Fruit fly (Drosophila melanogaster): ENCODE results near the gene CG7215.
A peak's percentile ranks its signal among the peaks of the same experiment; 100 is the strongest.

The CG7215 gene

dm6 chr3R:18171983-18172967 is 5.2 kb upstream of the CG7215 start (continued):
- TF ChIP-seq ro (GFP tag; IDR thresholded peaks at IDR 0.05), result peak; percentile 81; the same call in 1 of the 2 replicates
- no peak for TF ChIP-seq hbn (GFP tag; IDR thresholded peaks at IDR 0.05; ENCODE audit: partially characterized antibody)
- TF ChIP-seq seq (GFP tag; IDR thresholded peaks at IDR 0.05), result peak; percentile 88
- TF ChIP-seq pb (GFP tag; optimal IDR thresholded peaks at IDR 0.05), result peak; percentile 64
- peak; percentile 93 for TF ChIP-seq CG10209 (GFP tag; optimal IDR thresholded peaks at IDR 0.05)
- peak; percentile 40 for TF ChIP-seq CG17912 (GFP tag; optimal IDR thresholded peaks at IDR 0.05)
- TF ChIP-seq bsh (GFP tag; optimal IDR thresholded peaks at IDR 0.05), result peak; percentile 85 to 96
- TF ChIP-seq fd64A (GFP tag; optimal IDR thresholded peaks at IDR 0.05), result peak; percentile 79
- TF ChIP-seq CG7556 (GFP tag; optimal IDR thresholded peaks at IDR 0.05), result peak; percentile 97
- peak; percentile 100 for TF ChIP-seq onecut (GFP tag; IDR thresholded peaks at IDR 0.05)
- TF ChIP-seq lola (GFP tag; optimal IDR thresholded peaks at IDR 0.05), result peak in 1 of 3 experiments; percentile 94
- TF ChIP-seq disco-r (GFP tag; optimal IDR thresholded peaks at IDR 0.05), result peak; percentile 82
- TF ChIP-seq Lpt (GFP tag; optimal IDR thresholded peaks at IDR 0.05), result no peak
- peak; percentile 73 for TF ChIP-seq Taf1 (GFP tag; IDR thresholded peaks at IDR 0.05)
- TF ChIP-seq dysf (GFP tag; IDR thresholded peaks at IDR 0.05), result peak; percentile 92
- peak; percentile 92 for TF ChIP-seq CG2875 (GFP tag; optimal IDR thresholded peaks at IDR 0.05)
- peak; percentile 96 for TF ChIP-seq CG12219 (GFP tag; optimal IDR thresholded peaks at IDR 0.05)
- TF ChIP-seq Ravus (GFP tag; IDR thresholded peaks at IDR 0.05), result peak; percentile 61
- TF ChIP-seq CG7372 (GFP tag; IDR thresholded peaks at IDR 0.05), result peak; percentile 88
- no peak for TF ChIP-seq Dfd (GFP tag; optimal IDR thresholded peaks at IDR 0.05)
- TF ChIP-seq crp (GFP tag; optimal IDR thresholded peaks at IDR 0.05), result peak in 1 of 2 experiments; percentile 62
- TF ChIP-seq CG30020 (tag; optimal IDR thresholded peaks at IDR 0.05), result no peak
- peak; percentile 45 for TF ChIP-seq fd102C (GFP tag; optimal IDR thresholded peaks at IDR 0.05)
- peak; percentile 87 for TF ChIP-seq al (GFP tag; IDR thresholded peaks at IDR 0.05)
- peak; percentile 81 for TF ChIP-seq her (GFP tag; optimal IDR thresholded peaks at IDR 0.05)
- peak in 1 of 3 experiments; percentile 85 for TF ChIP-seq Stat92E (GFP tag; optimal IDR thresholded peaks at IDR 0.05)
- peak; percentile 95 for TF ChIP-seq CG7839 (tag; optimal IDR thresholded peaks at IDR 0.05)
- peak; percentile 87 for TF ChIP-seq CrebB (tag; optimal IDR thresholded peaks at IDR 0.05)
- TF ChIP-seq tgo (GFP tag; IDR thresholded peaks at IDR 0.05), result peak; percentile 91
- TF ChIP-seq CG15269 (tag; optimal IDR thresholded peaks at IDR 0.05), result peak; percentile 94
- TF ChIP-seq Rfx (GFP tag; IDR thresholded peaks at IDR 0.05), result peak; percentile 84
- peak; percentile 1 for TF ChIP-seq stwl (tag; optimal IDR thresholded peaks at IDR 0.05)
- peak; percentile 86 for TF ChIP-seq esg (GFP tag; conservative IDR thresholded peaks at IDR 0.05)
- TF ChIP-seq bbx (GFP tag; IDR thresholded peaks at IDR 0.05; ENCODE audit: partially characterized antibody), result no peak
- TF ChIP-seq CTCF (GFP tag; optimal IDR thresholded peaks at IDR 0.05), result peak; percentile 48
- TF ChIP-seq ranshi (GFP tag; IDR thresholded peaks at IDR 0.05), result peak; percentile 86
- peak; percentile 71; the same call in 2 of the 3 replicates for TF ChIP-seq CG2889 (GFP tag; IDR thresholded peaks at IDR 0.05)
- peak; percentile 92 for TF ChIP-seq ind (GFP tag; optimal IDR thresholded peaks at IDR 0.05)
- TF ChIP-seq Pdp1 (GFP tag; optimal IDR thresholded peaks at IDR 0.05), result peak; percentile 86 to 92
- peak; percentile 93 for TF ChIP-seq bcd (GFP tag; optimal IDR thresholded peaks at IDR 0.05)
- peak; percentile 86 for TF ChIP-seq CG10543 (GFP tag; optimal IDR thresholded peaks at IDR 0.05)
- TF ChIP-seq sim (GFP tag; IDR thresholded peaks at IDR 0.05), result no peak
- peak; percentile 69 for TF ChIP-seq CG3065 (GFP tag; optimal IDR thresholded peaks at IDR 0.05)
- peak; percentile 89 for TF ChIP-seq scrt (GFP tag; optimal IDR thresholded peaks at IDR 0.05)
- peak; percentile 84 for TF ChIP-seq peb (GFP tag; IDR thresholded peaks at IDR 0.05)
- peak; percentile 72 for TF ChIP-seq exex (tag; optimal IDR thresholded peaks at IDR 0.05)
- TF ChIP-seq CG10654 (GFP tag; optimal IDR thresholded peaks at IDR 0.05), result peak; percentile 89
- peak; percentile 75 for TF ChIP-seq CG18011 (GFP tag; optimal IDR thresholded peaks at IDR 0.05)
